Worm (Caenorhabditis elegans) whole organism, L1 larva: ENCODE results near the gene B0495.9.

Experiments
- F16B12.6 ChIP-seq: fragments of 150-350 bp; optimal IDR thresholded peaks from 2 replicates; lab custom pipeline; 2014; ENCODE audit warnings: missing biosample characterization, missing genetic modification characterization
- Y116A8C.19 ChIP-seq: sonication (generic microtip); optimal IDR thresholded peaks from 2 replicates; lab custom pipeline; 2016; ENCODE audit warnings: missing compliant biosample characterization, missing genetic modification characterization, borderline replicate concordance
- alr-1 ChIP-seq: fragments of 200-800 bp; sonication (Bioruptor generic); optimal IDR thresholded peaks from 2 replicates; lab custom pipeline; 2018; ENCODE audit warnings: borderline replicate concordance, mild to moderate bottlenecking, missing genetic modification characterization, missing compliant biosample characterization
- ama-1 ChIP-seq: fragments of 150-350 bp; optimal IDR thresholded peaks from 2 replicates; lab custom pipeline; 2014
- blmp-1 ChIP-seq: fragments of 150-350 bp; optimal IDR thresholded peaks from 2 replicates; lab custom pipeline; 2014; ENCODE audit warnings: missing biosample characterization, missing genetic modification characterization
- ceh-63 ChIP-seq: fragments of 200-800 bp; sonication (Bioruptor generic); optimal IDR thresholded peaks from 2 replicates; lab custom pipeline; 2018; ENCODE audit warnings: mild to moderate bottlenecking, missing genetic modification characterization, missing compliant biosample characterization
- ceh-88 ChIP-seq: fragments of 200-800 bp; sonication (Bioruptor generic); IDR thresholded peaks from 2 replicates; pipeline ENCODE4 v1.3.6; 2022; ENCODE audit warnings: missing genetic modification characterization, missing compliant biosample characterization
- ceh-90 ChIP-seq: sonication (generic microtip); optimal IDR thresholded peaks from 2 replicates; lab custom pipeline; 2016; ENCODE audit warnings: missing genetic modification characterization, missing compliant biosample characterization
- ces-1 ChIP-seq: fragments of 150-350 bp; optimal IDR thresholded peaks from 2 replicates; lab custom pipeline; 2014; ENCODE audit warnings: missing biosample characterization, missing genetic modification reagents, missing genetic modification characterization
- dpl-1 ChIP-seq, 3 experiments: fragments of 150-350 bp in 2 of 3; sonication (generic microtip) in 1 of 3; optimal IDR thresholded peaks; 2 replicates each; lab custom pipeline; 2014 to 2017; ENCODE audit warnings: missing biosample characterization in 3 of 3, missing genetic modification characterization in 3 of 3, missing genetic modification reagents in 3 of 3
- efl-1 ChIP-seq, 4 experiments: fragments of 150-350 bp; optimal IDR thresholded peaks in 3 of 4; peaks in 1 of 4; 1 replicate in 1 of 4; 2 replicates in 3 of 4; lab custom pipeline; 2014; ENCODE audit warnings: missing biosample characterization in 2 of 4, missing genetic modification characterization in 2 of 4, missing genetic modification reagents in 2 of 4
- efl-3 ChIP-seq: fragments of 200-800 bp; sonication (Bioruptor generic); optimal IDR thresholded peaks from 2 replicates; lab custom pipeline; 2018; ENCODE audit warnings: mild to moderate bottlenecking, missing genetic modification characterization, missing compliant biosample characterization
- egl-13 ChIP-seq: sonication (generic microtip); optimal IDR thresholded peaks from 2 replicates; lab custom pipeline; 2016; ENCODE audit warnings: missing genotype, missing genetic modification reagents, missing genetic modification characterization, missing compliant biosample characterization
- egl-27 ChIP-seq, 2 experiments: fragments of 150-350 bp in 1 of 2; sonication (generic microtip); optimal IDR thresholded peaks; 3 replicates each; lab custom pipeline; 2017 to 2018; ENCODE audit warnings: missing biosample characterization in 2 of 2, missing genetic modification characterization in 2 of 2, missing genetic modification reagents in 2 of 2
- elt-2 ChIP-seq: sonication (generic microtip); optimal IDR thresholded peaks from 2 replicates; lab custom pipeline; 2016; ENCODE audit warnings: missing genetic modification characterization, mild to moderate bottlenecking, inconsistent platforms, missing compliant biosample characterization, missing genetic modification reagents
- elt-3 ChIP-seq, 6 experiments: fragments of 150-350 bp in 1 of 6; sonication (generic microtip); optimal IDR thresholded peaks; 2 replicates each; lab custom pipeline; 2017 to 2018; ENCODE audit warnings: missing biosample characterization in 6 of 6, missing genetic modification characterization in 6 of 6, inconsistent platforms in 1 of 6
- fkh-10 ChIP-seq: sonication (generic microtip); optimal IDR thresholded peaks from 2 replicates; lab custom pipeline; 2017; ENCODE audit warnings: missing biosample characterization, missing genetic modification reagents, missing genetic modification characterization
- fkh-4 ChIP-seq: sonication (generic microtip); optimal IDR thresholded peaks from 2 replicates; lab custom pipeline; 2016; ENCODE audit warnings: missing compliant biosample characterization, missing genetic modification characterization, borderline replicate concordance
- hpl-2 ChIP-seq: fragments of 150-350 bp; optimal IDR thresholded peaks from 2 replicates; lab custom pipeline; 2014; ENCODE audit warnings: missing biosample characterization, missing genetic modification reagents, missing genetic modification characterization
- isw-1 ChIP-seq: fragments of 200-800 bp; sonication (Bioruptor generic); IDR thresholded peaks from 2 replicates; pipeline ENCODE4 v1.3.6; 2022; ENCODE audit warnings: missing genetic modification characterization, missing compliant biosample characterization
- lin-13 ChIP-seq: fragments of 150-350 bp; optimal IDR thresholded peaks from 2 replicates; lab custom pipeline; 2014; ENCODE audit warnings: missing biosample characterization, missing genetic modification reagents, missing genetic modification characterization
- lin-14 ChIP-seq: fragments of 200-800 bp; sonication (Bioruptor generic); optimal IDR thresholded peaks from 2 replicates; lab custom pipeline; 2018; ENCODE audit warnings: mild to moderate bottlenecking, missing genetic modification characterization, moderate library complexity, missing compliant biosample characterization
- lin-35 ChIP-seq, 2 experiments: fragments of 150-350 bp; optimal IDR thresholded peaks; 2 replicates each; lab custom pipeline; 2014; ENCODE audit warnings: missing biosample characterization in 2 of 2, missing genetic modification characterization in 2 of 2, missing genetic modification reagents in 2 of 2
- lin-39 ChIP-seq: fragments of 150-350 bp; optimal IDR thresholded peaks from 2 replicates; lab custom pipeline; 2014; ENCODE audit warnings: missing biosample characterization, missing genetic modification reagents, missing genetic modification characterization
- lsy-2 ChIP-seq, 2 experiments: fragments of 150-350 bp; optimal IDR thresholded peaks; 2 replicates each; lab custom pipeline; 2014; ENCODE audit warnings: missing biosample characterization in 2 of 2, missing genetic modification characterization in 2 of 2
- mdl-1 ChIP-seq, 2 experiments: fragments of 150-350 bp; optimal IDR thresholded peaks; 2 replicates each; lab custom pipeline; 2014 to 2017; ENCODE audit warnings: missing biosample characterization in 2 of 2, missing genetic modification characterization in 2 of 2, inconsistent platforms in 1 of 2
- nhr-12 ChIP-seq: sonication (generic microtip); optimal IDR thresholded peaks from 2 replicates; lab custom pipeline; 2017; ENCODE audit warnings: missing biosample characterization, missing genetic modification characterization
- nhr-19 ChIP-seq: fragments of 200-800 bp; sonication (Bioruptor generic); conservative IDR thresholded peaks from 2 replicates; pipeline ENCODE4 v1.3.6; 2022; ENCODE audit warnings: missing genetic modification characterization, missing compliant biosample characterization
- nhr-20 ChIP-seq: sonication (generic microtip); optimal IDR thresholded peaks from 2 replicates; lab custom pipeline; 2016; ENCODE audit warnings: mild to moderate bottlenecking, missing genetic modification characterization, missing compliant biosample characterization
- nhr-47 ChIP-seq: sonication (generic microtip); optimal IDR thresholded peaks from 2 replicates; lab custom pipeline; 2016; ENCODE audit warnings: mild to moderate bottlenecking, missing genetic modification characterization, moderate library complexity, missing compliant biosample characterization
- nhr-77 ChIP-seq: fragments of 150-350 bp; optimal IDR thresholded peaks from 2 replicates; lab custom pipeline; 2014; ENCODE audit warnings: missing biosample characterization, missing genetic modification characterization
- nhr-85 ChIP-seq: sonication (generic microtip); peaks from one replicate; lab custom pipeline; 2016; ENCODE audit warnings: missing genetic modification characterization, inconsistent platforms, missing compliant biosample characterization
- nhr-90 ChIP-seq: sonication (generic microtip); optimal IDR thresholded peaks from 2 replicates; lab custom pipeline; 2016; ENCODE audit warnings: mild to moderate bottlenecking, missing genetic modification characterization, missing compliant biosample characterization; ENCODE audit not compliant: poor library complexity
- pag-3 ChIP-seq: sonication (generic microtip); optimal IDR thresholded peaks from 2 replicates; lab custom pipeline; 2017; ENCODE audit warnings: missing genetic modification characterization, mild to moderate bottlenecking, missing compliant biosample characterization, antibody characterized with exemption, borderline replicate concordance; ENCODE audit not compliant: insufficient read depth
- rnt-1 ChIP-seq: sonication (generic microtip); optimal IDR thresholded peaks from 2 replicates; lab custom pipeline; 2016; ENCODE audit warnings: mild to moderate bottlenecking, missing genetic modification characterization, moderate library complexity, missing compliant biosample characterization
- snu-23 ChIP-seq: sonication (generic microtip); optimal IDR thresholded peaks from 2 replicates; lab custom pipeline; 2016; ENCODE audit warnings: missing genetic modification characterization, missing compliant biosample characterization
- sptf-1 ChIP-seq: fragments of 150-350 bp; optimal IDR thresholded peaks from 2 replicates; lab custom pipeline; 2014; ENCODE audit warnings: missing biosample characterization, missing genetic modification characterization
- tbx-2 ChIP-seq: sonication (generic microtip); optimal IDR thresholded peaks from 2 replicates; lab custom pipeline; 2016; ENCODE audit warnings: missing genetic modification characterization, missing compliant biosample characterization
- tlp-1 ChIP-seq: fragments of 150-350 bp; optimal IDR thresholded peaks from 2 replicates; lab custom pipeline; 2014; ENCODE audit warnings: missing biosample characterization, missing genetic modification characterization
- unc-30 ChIP-seq: sonication (generic microtip); optimal IDR thresholded peaks from 2 replicates; lab custom pipeline; 2017; ENCODE audit warnings: missing biosample characterization, missing genetic modification characterization
- unc-98 ChIP-seq: fragments of 200-800 bp; sonication (Bioruptor generic); IDR thresholded peaks from 2 replicates; pipeline ENCODE4 v1.3.6; 2022; ENCODE audit warnings: missing genetic modification characterization, missing compliant biosample characterization
- ztf-11 ChIP-seq, 2 experiments: sonication (generic microtip); optimal IDR thresholded peaks; 2 replicates each; lab custom pipeline; 2016 to 2017; ENCODE audit warnings: missing genetic modification characterization in 2 of 2, missing biosample characterization in 1 of 2, missing compliant biosample characterization in 1 of 2

Gene B0495.9

DNA sequence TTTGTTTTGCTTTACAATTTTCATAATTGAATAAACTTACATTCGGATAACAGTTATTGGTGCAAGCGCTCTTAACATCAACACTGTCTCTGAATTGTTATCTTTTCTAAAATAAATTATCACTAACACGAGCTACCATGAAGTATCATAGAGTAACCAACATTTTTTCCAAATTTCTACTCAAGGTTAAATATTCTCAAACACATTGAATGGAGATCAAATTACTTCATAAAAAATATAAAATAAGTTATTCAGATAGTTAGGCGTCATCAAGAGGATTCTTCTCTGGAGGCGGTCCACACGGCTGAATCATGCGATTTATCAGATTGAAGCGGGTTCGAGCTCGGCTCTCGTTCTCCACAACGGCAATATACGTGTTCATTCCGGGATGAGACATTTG, 10.1 kb downstream of the B0495.9 start, which contains the start of gene B0495.5:
B0495.5 (minus strand) TSS at position 101 of the 400 bp plus-strand sequence.
- no peak for TF ChIP-seq ceh-90
- TF ChIP-seq unc-30 (tag; lab: Kevin White, UChicago) = no peak
- TF ChIP-seq ces-1 (GFP tag; lab: Kevin White, UChicago) = no peak
- no peak for TF ChIP-seq nhr-85
- TF ChIP-seq ceh-88 (GFP tag; lab: Robert Waterston, UW) = no peak
- no peak for TF ChIP-seq snu-23 (GFP tag; lab: Kevin White, UChicago)
- TF ChIP-seq isw-1 = no peak
- TF ChIP-seq efl-3 = no peak
- no peak for TF ChIP-seq lsy-2 (tag; optimal IDR thresholded peaks at IDR 0.05; lab: Kevin White, UChicago)
- no peak for TF ChIP-seq efl-1 (optimal IDR thresholded peaks at IDR 0.05; lab: Kevin White, UChicago)
- no peak for TF ChIP-seq efl-1 (GFP tag; optimal IDR thresholded peaks at IDR 0.05 in 1 of 2; lab: Kevin White, UChicago)
- no peak for TF ChIP-seq ceh-63 (GFP tag; lab: Kevin White, UChicago)
- no peak for TF ChIP-seq egl-13
- TF ChIP-seq unc-98 (GFP tag; lab: Robert Waterston, UW) = no peak
- TF ChIP-seq lin-13 (GFP tag; lab: Kevin White, UChicago) = no peak
- TF ChIP-seq hpl-2 (GFP tag; lab: Kevin White, UChicago) = no peak

DNA sequence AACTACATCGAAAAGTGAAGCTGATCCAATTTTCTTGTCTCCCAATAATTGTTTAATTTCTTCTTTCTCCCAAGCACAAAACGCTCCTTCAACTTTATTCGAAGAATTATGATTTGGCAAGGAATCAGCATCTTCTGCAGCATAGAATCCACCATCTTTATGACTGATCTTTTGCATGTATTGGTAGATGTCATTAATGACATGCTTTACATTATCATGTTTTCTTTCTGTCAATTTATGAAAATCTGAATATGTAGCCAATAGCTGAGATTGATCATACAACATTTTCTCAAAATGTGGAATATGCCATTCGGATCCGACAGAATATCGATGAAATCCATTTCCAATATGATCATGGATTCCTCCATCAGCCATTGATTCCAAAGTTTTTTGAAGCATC, 11.4 kb downstream of the B0495.9 start:
- TF ChIP-seq elt-3 (tag; optimal IDR thresholded peaks at IDR 0.05; lab: Kevin White, UChicago) (no peak), lin-13 (GFP tag; lab: Kevin White, UChicago) (no peak), nhr-12 (tag; lab: Kevin White, UChicago) (no peak), sptf-1 (no peak), alr-1 (no peak), blmp-1 (tag; lab: Kevin White, UChicago) (no peak), lin-39 (tag; lab: Kevin White, UChicago) (no peak), ama-1 (no peak), rnt-1 (no peak), Y116A8C.19 (tag; lab: Kevin White, UChicago) (no peak), nhr-85 (no peak), mdl-1 (tag; optimal IDR thresholded peaks at IDR 0.05; lab: Kevin White, UChicago) (no peak), ztf-11 (tag; optimal IDR thresholded peaks at IDR 0.05; lab: Kevin White, UChicago) (no peak), egl-27 (tag; optimal IDR thresholded peaks at IDR 0.05; lab: Kevin White, UChicago) (no peak), F16B12.6 (no peak), nhr-77 (tag; lab: Kevin White, UChicago) (no peak), fkh-4 (no peak), nhr-19 (GFP tag; lab: Robert Waterston, UW) (no peak), nhr-47 (tag; lab: Kevin White, UChicago) (no peak), dpl-1 (GFP tag; optimal IDR thresholded peaks at IDR 0.05; lab: Kevin White, UChicago) (no peak)

DNA sequence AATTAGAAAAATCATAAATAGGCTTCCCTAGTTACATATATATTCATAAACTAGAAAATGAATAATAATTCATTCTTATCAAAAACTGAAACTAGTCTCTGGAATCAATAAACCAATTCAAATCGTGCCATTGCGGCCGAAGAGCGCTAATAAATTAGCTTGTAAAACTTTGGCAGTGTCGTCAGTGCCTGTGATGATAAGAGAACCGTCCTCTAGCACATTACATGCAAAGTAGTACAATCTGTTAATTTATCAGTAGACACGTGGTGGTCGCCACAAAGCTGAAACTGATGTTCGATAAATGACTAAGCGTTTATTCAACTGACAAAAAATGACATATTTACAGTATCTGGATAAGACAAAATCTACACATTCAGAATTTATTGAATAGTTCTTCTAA, 12.9 kb downstream of the B0495.9 start:
- TF ChIP-seq elt-2 (tag; lab: Kevin White, UChicago) (peak; percentile 95), pag-3 (no peak), ceh-63 (GFP tag; lab: Kevin White, UChicago) (no peak), fkh-4 (no peak), nhr-90 (tag; lab: Kevin White, UChicago) (peak; percentile 20), nhr-20 (peak; percentile 24), lin-14 (GFP tag; lab: Kevin White, UChicago) (peak; percentile 33), elt-3 (tag; optimal IDR thresholded peaks at IDR 0.05; lab: Kevin White, UChicago) (no peak), ces-1 (GFP tag; lab: Kevin White, UChicago) (no peak), tlp-1 (tag; lab: Kevin White, UChicago) (peak; percentile 36), tbx-2 (tag; lab: Kevin White, UChicago) (no peak), fkh-10 (no peak), lin-35 (GFP tag; optimal IDR thresholded peaks at IDR 0.05; lab: Kevin White, UChicago) (peak in 1 of 2 experiments; percentile 24)
